Fruit fly (Drosophila melanogaster): ENCODE measurements around the gene Gasp.

dm6 chr3R:6078183-6078582, 22.5 kb downstream of the Gasp start, which contains the start of gene Or83c:
- TF ChIP-seq kay (GFP tag; ENCODE audit: borderline replicate concordance) (no peak), CG14711 (tag; optimal IDR thresholded peaks at IDR 0.05) (no peak), pad (GFP tag; optimal IDR thresholded peaks at IDR 0.05) (no peak), ovo (GFP tag; optimal IDR thresholded peaks at IDR 0.05) (no peak), Mnt (GFP tag; optimal IDR thresholded peaks at IDR 0.05) (no peak), CG11617 (GFP tag; optimal IDR thresholded peaks at IDR 0.05) (no peak), CG7045 (GFP tag; optimal IDR thresholded peaks at IDR 0.05) (no peak), CG1620 (GFP tag; optimal IDR thresholded peaks at IDR 0.05) (no peak), bab1 (GFP tag; optimal IDR thresholded peaks at IDR 0.05) (no peak), Clk (GFP tag; optimal IDR thresholded peaks at IDR 0.05) (no peak)
